Worm (Caenorhabditis elegans): ENCODE measurements around the gene fkh-8.

DNA sequence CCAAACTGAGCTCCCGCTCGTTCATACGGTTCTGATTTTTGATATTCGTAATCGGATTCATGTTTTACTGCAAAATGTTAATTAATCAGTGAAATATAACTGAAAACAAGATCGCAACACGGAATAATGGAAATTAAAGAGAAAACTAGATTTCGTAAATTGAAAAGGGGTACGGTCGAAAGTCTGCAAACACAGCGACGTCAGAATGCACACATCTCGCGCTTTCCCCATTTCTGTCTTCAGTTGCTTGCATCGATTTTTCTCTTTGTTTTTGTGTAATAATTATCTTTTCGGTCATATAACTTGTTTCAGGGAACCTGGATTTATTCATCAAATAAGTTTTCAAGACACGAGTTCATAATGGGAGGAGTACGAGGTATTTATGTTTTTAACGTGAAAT is 5.7 kb upstream of the fkh-8 start, which contains the start of the genes rbmx-2 and C30B5.2:
- TF ChIP-seq dao-5 (tag; optimal IDR thresholded peaks at IDR 0.05) (no peak), W03F9.2 (tag; optimal IDR thresholded peaks at IDR 0.05) (no peak), him-1 (tag; optimal IDR thresholded peaks at IDR 0.05) (no peak)
